Worm (Caenorhabditis elegans) whole organism, early embryonic: ENCODE data around the gene F38B7.17.

ENCODE experiments used
- B0310.2 ChIP-seq: sonication (generic microtip); optimal IDR thresholded peaks from 2 replicates; lab custom pipeline; 2016; ENCODE audit warnings: mild to moderate bottlenecking, missing genetic modification characterization, missing compliant biosample characterization
- F13C5.2 ChIP-seq: sonication (generic microtip); optimal IDR thresholded peaks from 2 replicates; lab custom pipeline; 2017; ENCODE audit warnings: mild to moderate bottlenecking, missing genetic modification characterization, inconsistent platforms, missing compliant biosample characterization
- aly-1 ChIP-seq: sonication (generic microtip); optimal IDR thresholded peaks from 2 replicates; lab custom pipeline; 2016; ENCODE audit warnings: missing genetic modification characterization, missing compliant biosample characterization
- ama-1 ChIP-seq: fragments of 150-350 bp; optimal IDR thresholded peaks from 2 replicates; lab custom pipeline; 2014
- ceh-13 ChIP-seq: fragments of 200-800 bp; sonication (Bioruptor generic); optimal IDR thresholded peaks from 2 replicates; lab custom pipeline; 2018; ENCODE audit warnings: mild to moderate bottlenecking, missing genetic modification characterization, missing compliant biosample characterization
- ceh-36 ChIP-seq: sonication (generic microtip); optimal IDR thresholded peaks from 2 replicates; lab custom pipeline; 2016; ENCODE audit warnings: missing genetic modification characterization, inconsistent platforms, missing compliant biosample characterization
- ets-7 ChIP-seq: sonication (generic microtip); optimal IDR thresholded peaks from 2 replicates; lab custom pipeline; 2016; ENCODE audit warnings: missing genotype, missing genetic modification characterization, missing compliant biosample characterization
- flt-1 ChIP-seq: fragments of 200-800 bp; sonication (Bioruptor generic); IDR thresholded peaks from 2 replicates; pipeline ENCODE4 v1.3.6; 2022; ENCODE audit warnings: missing genetic modification characterization, missing compliant biosample characterization
- hmbx-1 ChIP-seq: sonication (generic microtip); optimal IDR thresholded peaks from 2 replicates; lab custom pipeline; 2016; ENCODE audit warnings: mild to moderate bottlenecking, missing genetic modification characterization, missing compliant biosample characterization
- hmg-4 ChIP-seq: fragments of 200-800 bp; sonication (Bioruptor generic); optimal IDR thresholded peaks from 2 replicates; lab custom pipeline; 2018; ENCODE audit warnings: mild to moderate bottlenecking, missing genetic modification characterization, missing compliant biosample characterization
- hnd-1 ChIP-seq: sonication (generic microtip); optimal IDR thresholded peaks from 2 replicates; lab custom pipeline; 2016; ENCODE audit warnings: missing genetic modification characterization, missing compliant biosample characterization
- pes-1 ChIP-seq: fragments of 200-800 bp; sonication (Bioruptor generic); IDR thresholded peaks from 2 replicates; pipeline ENCODE4 v1.3.6; 2022; ENCODE audit warnings: missing genetic modification reagents, missing genetic modification characterization, missing compliant biosample characterization
- scrt-1 ChIP-seq: fragments of 200-800 bp; sonication (Bioruptor generic); IDR thresholded peaks from 2 replicates; pipeline ENCODE4 v1.3.6; 2022; ENCODE audit warnings: missing genetic modification characterization, missing compliant biosample characterization
- sea-1 ChIP-seq: fragments of 200-800 bp; sonication (Bioruptor generic); conservative IDR thresholded peaks from 2 replicates; pipeline ENCODE4 v1.3.6; 2022; ENCODE audit warnings: missing genetic modification characterization, missing compliant biosample characterization
- tbx-11 ChIP-seq: fragments of 200-800 bp; sonication (Bioruptor generic); IDR thresholded peaks from 2 replicates; pipeline ENCODE4 v1.3.6; 2022; ENCODE audit warnings: missing genetic modification characterization, missing compliant biosample characterization
- tbx-37 ChIP-seq: fragments of 200-800 bp; sonication (Bioruptor generic); conservative IDR thresholded peaks from 2 replicates; pipeline ENCODE4 v1.3.6; 2022; ENCODE audit warnings: missing genetic modification reagents, missing genetic modification characterization, missing compliant biosample characterization
- tra-4 ChIP-seq: sonication (generic microtip); optimal IDR thresholded peaks from 2 replicates; lab custom pipeline; 2017; ENCODE audit warnings: missing genetic modification characterization, missing compliant biosample characterization

The F38B7.17 gene

ce11 chrV:11574563-11574962 is 25.8 kb upstream of the F38B7.17 start:
- TF ChIP-seq pes-1 (GFP tag; lab: Robert Waterston, UW) (no peak), tra-4 (no peak), flt-1 (GFP tag; lab: Robert Waterston, UW) (no peak), ceh-36 (tag; lab: Kevin White, UChicago) (no peak), scrt-1 (GFP tag; lab: Robert Waterston, UW) (no peak), hmbx-1 (tag; lab: Kevin White, UChicago) (no peak), aly-1 (no peak), hnd-1 (tag; lab: Kevin White, UChicago) (no peak), tbx-11 (GFP tag; lab: Robert Waterston, UW) (no peak), hmg-4 (GFP tag; lab: Kevin White, UChicago) (no peak), B0310.2 (tag; lab: Kevin White, UChicago) (no peak), sea-1 (GFP tag; lab: Robert Waterston, UW) (no peak), ceh-13 (GFP tag; lab: Kevin White, UChicago) (no peak)

ce11 chrV:11572803-11573490 is 24.2 kb upstream of the F38B7.17 start, which contains the start of the genes H12C20.7 and nhr-68:
H12C20.7 (minus strand) TSS chrV:11572990.
nhr-68 (plus strand) TSS chrV:11573440.
- TF ChIP-seq ceh-36 (tag; lab: Kevin White, UChicago) (no peak), ceh-13 (GFP tag; lab: Kevin White, UChicago) (no peak), aly-1 (no peak), hmbx-1 (tag; lab: Kevin White, UChicago) (no peak), F13C5.2 (tag; lab: Kevin White, UChicago) (no peak), tbx-11 (GFP tag; lab: Robert Waterston, UW) (no peak), ama-1 (lab: Kevin White, UChicago) (no peak)

- TF ChIP-seq tra-4 (no peak), scrt-1 (GFP tag; lab: Robert Waterston, UW) (no peak), hnd-1 (tag; lab: Kevin White, UChicago) (no peak), hmbx-1 (tag; lab: Kevin White, UChicago) (no peak), ets-7 (no peak), tbx-37 (GFP tag; lab: Robert Waterston, UW) (no peak), aly-1 (no peak), hmg-4 (GFP tag; lab: Kevin White, UChicago) (no peak), B0310.2 (tag; lab: Kevin White, UChicago) (no peak), F13C5.2 (tag; lab: Kevin White, UChicago) (no peak), ama-1 (lab: Kevin White, UChicago) (no peak), ceh-13 (GFP tag; lab: Kevin White, UChicago) (no peak), sea-1 (GFP tag; lab: Robert Waterston, UW) (no peak), tbx-11 (GFP tag; lab: Robert Waterston, UW) (no peak), flt-1 (GFP tag; lab: Robert Waterston, UW) (no peak), ceh-36 (tag; lab: Kevin White, UChicago) (no peak)
Observed at ce11 chrV:11570169-11570651, 21.4 kb upstream of the F38B7.17 start, which contains the start of the genes nhr-101 and pms-2. nhr-101 (plus strand) TSS chrV:11570476. pms-2 (minus strand) TSS chrV:11570601.

- no peak for TF ChIP-seq flt-1 (GFP tag; lab: Robert Waterston, UW)
- no peak for TF ChIP-seq ets-7
- no peak for TF ChIP-seq ceh-13 (GFP tag; lab: Kevin White, UChicago)
- TF ChIP-seq ceh-36 (tag; lab: Kevin White, UChicago), result no peak
Observed at ce11 chrV:11564573-11564972, 15.8 kb upstream of the F38B7.17 start, which contains the start of gene srx-87. srx-87 (plus strand) TSS chrV:11564873.

ce11 chrV:11562643-11563042 is 13.9 kb upstream of the F38B7.17 start, which contains the start of gene srx-86:
srx-86 (plus strand) TSS chrV:11562943.
- no peak for TF ChIP-seq tra-4
- no peak for TF ChIP-seq B0310.2 (tag; lab: Kevin White, UChicago)
- no peak for TF ChIP-seq hmg-4 (GFP tag; lab: Kevin White, UChicago)
- no peak for TF ChIP-seq pes-1 (GFP tag; lab: Robert Waterston, UW)
- no peak for TF ChIP-seq ets-7
- TF ChIP-seq hmbx-1 (tag; lab: Kevin White, UChicago), result no peak
- TF ChIP-seq tbx-37 (GFP tag; lab: Robert Waterston, UW), result no peak

ce11 chrV:11554260-11554659 is 5.5 kb upstream of the F38B7.17 start, which contains the start of gene duo-1:
duo-1 (plus strand) TSS chrV:11554630.
- TF ChIP-seq tbx-37 (GFP tag; lab: Robert Waterston, UW), result no peak
- no peak for TF ChIP-seq B0310.2 (tag; lab: Kevin White, UChicago)
- no peak for TF ChIP-seq tra-4
- no peak for TF ChIP-seq flt-1 (GFP tag; lab: Robert Waterston, UW)
- TF ChIP-seq ceh-36 (tag; lab: Kevin White, UChicago), result no peak
- TF ChIP-seq ama-1 (lab: Kevin White, UChicago), result no peak
- TF ChIP-seq ceh-13 (GFP tag; lab: Kevin White, UChicago), result no peak
- no peak for TF ChIP-seq sea-1 (GFP tag; lab: Robert Waterston, UW)
- no peak for TF ChIP-seq ets-7
- no peak for TF ChIP-seq hmbx-1 (tag; lab: Kevin White, UChicago)

- TF ChIP-seq flt-1 (GFP tag; lab: Robert Waterston, UW) (no peak), pes-1 (GFP tag; lab: Robert Waterston, UW) (no peak), F13C5.2 (tag; lab: Kevin White, UChicago) (no peak), B0310.2 (tag; lab: Kevin White, UChicago) (no peak), aly-1 (no peak), tbx-37 (GFP tag; lab: Robert Waterston, UW) (no peak), ets-7 (no peak), scrt-1 (GFP tag; lab: Robert Waterston, UW) (no peak), hmbx-1 (tag; lab: Kevin White, UChicago) (no peak), tbx-11 (GFP tag; lab: Robert Waterston, UW) (no peak), ama-1 (lab: Kevin White, UChicago) (no peak), tra-4 (no peak), ceh-36 (tag; lab: Kevin White, UChicago) (no peak), ceh-13 (GFP tag; lab: Kevin White, UChicago) (no peak)
Observed at ce11 chrV:11552379-11552778, 3.6 kb upstream of the F38B7.17 start, which contains the start of gene srx-85. srx-85 (plus strand) TSS chrV:11552679.
